Fruit fly (Drosophila melanogaster): ENCODE results near the gene Cyp12e1.

The Cyp12e1 gene

DNA sequence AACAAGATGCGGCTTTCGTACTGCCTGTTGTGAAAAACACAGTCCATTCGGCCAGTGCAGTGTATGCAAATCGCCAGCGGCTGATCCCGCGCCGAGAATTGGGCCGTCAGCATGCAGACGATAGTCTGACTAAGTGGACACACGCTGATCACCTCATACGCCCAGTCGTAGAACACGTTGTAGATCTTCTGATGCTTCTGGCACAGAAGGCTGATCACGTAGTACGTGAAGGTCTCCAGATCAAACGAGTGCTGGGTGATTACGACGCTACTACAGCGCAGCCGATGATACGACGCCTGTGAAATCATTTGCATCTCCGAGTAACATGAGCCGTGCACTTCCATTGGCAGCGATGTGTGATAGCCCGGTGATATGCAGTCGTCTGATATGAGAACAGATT lies 30.6 kb upstream of the Cyp12e1 start:
- TF ChIP-seq Crg-1 (GFP tag; optimal IDR thresholded peaks at IDR 0.05) (no peak), cic (GFP tag; optimal IDR thresholded peaks at IDR 0.05) (peak; percentile 64)

DNA sequence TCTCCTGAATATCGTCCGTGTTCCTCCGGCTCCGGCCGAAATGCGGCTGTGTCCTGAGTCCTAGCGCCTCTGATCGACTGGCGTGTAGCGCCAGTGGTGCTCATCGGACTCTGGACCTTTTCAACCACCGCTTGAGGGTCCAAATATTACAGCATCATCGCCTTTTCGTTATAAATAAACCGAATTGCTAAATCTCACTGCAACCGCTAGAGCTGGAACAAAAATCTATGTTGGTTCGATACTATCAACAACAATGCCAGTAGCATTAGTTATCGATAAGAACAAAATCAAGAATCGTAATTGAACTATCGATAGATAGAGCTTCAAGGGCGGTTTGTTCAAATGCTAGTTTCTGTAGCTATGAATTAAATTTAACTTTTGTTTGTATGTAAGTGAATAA lies 27.5 kb upstream of the Cyp12e1 start, which contains the start of gene CG6325:
CG6325 (minus strand) TSS at position 220 of the 400 bp plus-strand sequence.
- TF ChIP-seq Hr96 (GFP tag; optimal IDR thresholded peaks at IDR 0.05) (no peak), bab1 (GFP tag; optimal IDR thresholded peaks at IDR 0.05) (peak; percentile 51), CG7045 (GFP tag; optimal IDR thresholded peaks at IDR 0.05) (no peak), toe (GFP tag; optimal IDR thresholded peaks at IDR 0.05) (no peak), CG7101 (tag; optimal IDR thresholded peaks at IDR 0.05) (peak; percentile 25), cnc (optimal IDR thresholded peaks at IDR 0.05) (no peak)

DNA sequence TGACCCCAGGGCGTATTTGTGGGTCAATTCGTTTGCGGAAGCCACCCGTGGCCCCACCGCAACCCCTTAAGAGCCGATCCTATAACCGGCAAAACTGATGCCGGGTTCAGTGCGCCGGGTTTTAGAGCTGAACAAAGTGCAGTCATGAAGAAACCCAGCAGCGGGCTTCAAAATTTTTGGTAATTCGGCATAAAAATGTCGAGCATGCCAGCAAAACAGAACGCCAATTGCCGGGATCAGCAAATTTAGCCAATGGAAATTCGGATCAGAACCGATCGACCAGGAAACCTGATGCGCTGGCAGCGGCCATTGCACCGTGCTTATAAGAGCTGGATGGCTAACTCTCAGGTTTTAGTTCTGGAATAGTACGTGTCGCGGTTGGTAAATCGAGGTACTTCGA lies 26.9 kb upstream of the Cyp12e1 start:
- TF ChIP-seq CG11617 (GFP tag; optimal IDR thresholded peaks at IDR 0.05) (no peak), tj (GFP tag; optimal IDR thresholded peaks at IDR 0.05) (peak; percentile 100), cic (GFP tag; optimal IDR thresholded peaks at IDR 0.05) (no peak), CG7101 (tag; optimal IDR thresholded peaks at IDR 0.05) (no peak), CG7045 (GFP tag; optimal IDR thresholded peaks at IDR 0.05) (no peak), pad (GFP tag; optimal IDR thresholded peaks at IDR 0.05) (no peak), cnc (optimal IDR thresholded peaks at IDR 0.05) (no peak), CG1620 (GFP tag; optimal IDR thresholded peaks at IDR 0.05) (no peak)

DNA sequence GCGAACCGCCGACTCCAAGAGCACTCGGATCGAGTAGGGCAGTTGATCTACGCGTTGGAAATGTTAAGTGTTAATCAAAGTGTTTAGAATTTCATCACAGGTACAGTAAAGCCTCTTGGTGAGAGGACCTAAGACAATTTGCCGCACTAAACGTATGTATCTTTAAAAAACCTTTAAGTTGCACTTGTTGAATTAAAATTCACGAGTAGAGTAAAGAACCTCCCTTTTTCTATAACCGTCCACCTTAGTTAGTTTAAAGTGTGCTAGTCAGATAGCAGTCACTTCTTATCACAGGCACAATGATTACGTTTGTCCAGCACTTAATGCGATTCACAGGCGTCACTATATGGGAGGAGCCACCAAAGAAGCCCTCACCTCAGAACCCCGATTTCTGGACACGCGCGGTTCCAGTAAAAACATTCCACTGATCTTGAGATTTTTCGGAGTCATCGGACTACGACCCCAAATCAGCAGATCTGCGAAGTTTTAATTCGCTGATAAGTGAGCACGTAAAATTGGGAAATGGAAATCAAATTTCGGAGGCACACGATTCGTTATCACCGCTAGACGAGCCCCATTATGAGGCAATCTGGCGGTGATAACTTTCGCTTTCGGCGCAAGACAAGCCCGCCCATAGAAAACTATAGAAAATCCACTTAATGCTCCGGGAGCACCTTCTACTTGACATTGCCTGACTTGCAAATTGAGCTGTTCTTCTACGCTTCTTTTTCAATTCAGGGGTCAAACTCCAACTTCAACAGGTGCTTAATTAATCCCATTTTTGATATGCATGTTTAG lies 22.6 kb upstream of the Cyp12e1 start:
- TF ChIP-seq Crg-1 (GFP tag; optimal IDR thresholded peaks at IDR 0.05), result no peak
- peak; percentile 76 for TF ChIP-seq Clk (GFP tag; optimal IDR thresholded peaks at IDR 0.05)
- TF ChIP-seq CG7045 (GFP tag; optimal IDR thresholded peaks at IDR 0.05), result peak; percentile 59
- TF ChIP-seq CG12768 (GFP tag; optimal IDR thresholded peaks at IDR 0.05), result peak; percentile 90
- TF ChIP-seq Mnt (GFP tag; optimal IDR thresholded peaks at IDR 0.05), result peak; percentile 57
- TF ChIP-seq toe (GFP tag; optimal IDR thresholded peaks at IDR 0.05), result peak; percentile 63
- TF ChIP-seq CG33017 (tag; optimal IDR thresholded peaks at IDR 0.05), result peak; percentile 88
- no peak for TF ChIP-seq CG11617 (GFP tag; optimal IDR thresholded peaks at IDR 0.05)
- TF ChIP-seq tj (GFP tag; optimal IDR thresholded peaks at IDR 0.05), result no peak
- TF ChIP-seq pad (GFP tag; optimal IDR thresholded peaks at IDR 0.05), result peak; percentile 64
- no peak for TF ChIP-seq ovo (GFP tag; optimal IDR thresholded peaks at IDR 0.05)
- peak in 1 of 2 experiments; percentile 17 for TF ChIP-seq cnc (optimal IDR thresholded peaks at IDR 0.05)
- no peak for TF ChIP-seq bab1 (GFP tag; optimal IDR thresholded peaks at IDR 0.05)
- peak; percentile 78 for TF ChIP-seq cic (GFP tag; optimal IDR thresholded peaks at IDR 0.05)
- TF ChIP-seq CG5204 (GFP tag; optimal IDR thresholded peaks at IDR 0.05), result no peak
- no peak for TF ChIP-seq kay (GFP tag; ENCODE audit: borderline replicate concordance)
- no peak for TF ChIP-seq CG1620 (GFP tag; optimal IDR thresholded peaks at IDR 0.05)
- TF ChIP-seq CG7101 (tag; optimal IDR thresholded peaks at IDR 0.05), result peak; percentile 84
- TF ChIP-seq CG14711 (tag; optimal IDR thresholded peaks at IDR 0.05), result peak; percentile 78
- TF ChIP-seq Hr96 (GFP tag; optimal IDR thresholded peaks at IDR 0.05), result peak; percentile 82

DNA sequence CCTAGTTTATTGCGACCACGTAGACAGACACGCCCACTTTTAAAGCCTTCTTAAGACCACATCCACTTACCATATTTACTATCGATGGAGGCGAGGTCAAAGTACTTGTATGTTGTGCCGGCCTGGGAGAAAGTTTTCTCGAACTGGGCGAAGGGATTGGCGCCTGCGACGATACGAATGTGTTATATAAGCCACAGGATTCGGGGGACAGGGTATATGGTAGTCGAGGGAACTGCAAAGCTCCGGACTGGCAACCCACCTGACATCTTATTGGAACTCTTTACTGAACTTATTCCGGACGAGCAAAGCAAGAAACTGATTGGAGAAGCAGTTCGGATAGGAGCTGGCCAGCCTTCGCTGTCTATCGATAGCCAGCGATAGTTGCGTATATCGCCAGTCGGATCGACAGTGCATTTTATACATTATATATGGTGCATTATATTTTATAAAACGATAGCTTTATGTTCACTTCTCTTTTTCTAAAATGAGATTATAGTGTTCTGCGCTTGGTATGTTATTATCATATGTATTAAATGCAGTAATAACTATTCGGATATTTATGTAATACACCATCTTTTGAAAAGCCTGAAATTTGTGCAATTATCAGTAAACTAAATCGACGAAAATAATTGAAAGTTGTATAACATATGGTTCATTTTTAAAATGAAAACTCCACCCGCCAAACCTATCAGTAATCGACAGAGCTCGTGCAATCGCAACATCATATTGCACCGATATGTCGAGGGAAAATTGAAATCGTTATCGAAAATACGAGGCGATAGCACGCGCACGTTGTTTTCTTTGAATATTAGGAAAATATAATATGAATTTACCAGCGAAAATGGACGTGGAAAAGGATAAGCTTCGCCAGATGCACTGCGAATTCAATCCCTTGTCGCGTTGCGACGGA lies 21.8 kb upstream of the Cyp12e1 start, which contains the start of the genes Irp-1B and Rrp46:
Irp-1B (minus strand) TSS at position 320 of the 910 bp plus-strand sequence.
Rrp46 (plus strand) TSS at position 752 of the 910 bp plus-strand sequence.
- no peak for TF ChIP-seq pad (GFP tag; optimal IDR thresholded peaks at IDR 0.05)
- TF ChIP-seq ovo (GFP tag; optimal IDR thresholded peaks at IDR 0.05), result no peak
- TF ChIP-seq CG14711 (tag; optimal IDR thresholded peaks at IDR 0.05), result no peak
- peak; percentile 8 for TF ChIP-seq CG12768 (GFP tag; optimal IDR thresholded peaks at IDR 0.05)
- peak; percentile 18 for TF ChIP-seq cic (GFP tag; optimal IDR thresholded peaks at IDR 0.05)
- TF ChIP-seq CG11617 (GFP tag; optimal IDR thresholded peaks at IDR 0.05), result no peak
- TF ChIP-seq tj (GFP tag; optimal IDR thresholded peaks at IDR 0.05), result peak; percentile 39
- TF ChIP-seq CG5204 (GFP tag; optimal IDR thresholded peaks at IDR 0.05), result no peak
- peak; percentile 37 for TF ChIP-seq CG1620 (GFP tag; optimal IDR thresholded peaks at IDR 0.05)
- TF ChIP-seq cnc (optimal IDR thresholded peaks at IDR 0.05), result no peak
- TF ChIP-seq Crg-1 (GFP tag; optimal IDR thresholded peaks at IDR 0.05), result peak; percentile 33
- peak; percentile 11 for TF ChIP-seq Mnt (GFP tag; optimal IDR thresholded peaks at IDR 0.05)
- TF ChIP-seq Clk (GFP tag; optimal IDR thresholded peaks at IDR 0.05), result no peak
- TF ChIP-seq toe (GFP tag; optimal IDR thresholded peaks at IDR 0.05), result peak; percentile 32
- no peak for TF ChIP-seq CG33017 (tag; optimal IDR thresholded peaks at IDR 0.05)

- TF ChIP-seq CG7045 (GFP tag; optimal IDR thresholded peaks at IDR 0.05) (no peak), Mnt (GFP tag; optimal IDR thresholded peaks at IDR 0.05) (peak; percentile 64), CG14711 (tag; optimal IDR thresholded peaks at IDR 0.05) (peak; percentile 42), toe (GFP tag; optimal IDR thresholded peaks at IDR 0.05) (peak; percentile 37), Hr96 (GFP tag; optimal IDR thresholded peaks at IDR 0.05) (peak; percentile 48), CG5204 (GFP tag; optimal IDR thresholded peaks at IDR 0.05) (no peak), pad (GFP tag; optimal IDR thresholded peaks at IDR 0.05) (peak; percentile 42), CG11617 (GFP tag; optimal IDR thresholded peaks at IDR 0.05) (peak; percentile 31), bab1 (GFP tag; optimal IDR thresholded peaks at IDR 0.05) (peak; percentile 90), kay (GFP tag; ENCODE audit: borderline replicate concordance) (no peak), CG7101 (tag; optimal IDR thresholded peaks at IDR 0.05) (peak; percentile 38), CG1620 (GFP tag; optimal IDR thresholded peaks at IDR 0.05) (peak; percentile 63), Crg-1 (GFP tag; optimal IDR thresholded peaks at IDR 0.05) (peak; percentile 40)
Observed at dm6 chr3R:10415923-10416322, 18.7 kb upstream of the Cyp12e1 start, which contains the start of gene CG6345. Gene CG6345, minus strand, starts transcription at chr3R:10416046.
